Worm (Caenorhabditis elegans) whole organism, L3 larva: ENCODE data around the gene T27D12.6.

Experiments used
- ama-1 ChIP-seq: fragments of 150-350 bp; optimal IDR thresholded peaks from 2 replicates; lab custom pipeline; 2018
- fkh-10 ChIP-seq: sonication (generic microtip); optimal IDR thresholded peaks from 2 replicates; lab custom pipeline; 2017; ENCODE audit warnings: missing biosample characterization, missing genetic modification reagents, missing genetic modification characterization
- nhr-11 ChIP-seq: fragments of 150-350 bp; optimal IDR thresholded peaks from 2 replicates; lab custom pipeline; 2014; ENCODE audit warnings: missing biosample characterization, missing genetic modification characterization
- nhr-23 ChIP-seq: fragments of 150-350 bp; optimal IDR thresholded peaks from 2 replicates; lab custom pipeline; 2014; ENCODE audit warnings: missing biosample characterization, missing genetic modification reagents, missing genetic modification characterization
- nhr-76 ChIP-seq: fragments of 150-350 bp; sonication (generic microtip); optimal IDR thresholded peaks from 5 replicates; lab custom pipeline; 2014; ENCODE audit warnings: missing biosample characterization, missing genetic modification characterization
- pqm-1 ChIP-seq: fragments of 150-350 bp; optimal IDR thresholded peaks from 2 replicates; lab custom pipeline; 2017; ENCODE audit warnings: missing biosample characterization, missing genetic modification characterization, inconsistent platforms
- snpc-4 ChIP-seq: fragments of 150-350 bp; optimal IDR thresholded peaks from 2 replicates; lab custom pipeline; 2014; ENCODE audit warnings: missing biosample characterization, missing genetic modification characterization
- unc-62 ChIP-seq: fragments of 150-350 bp; sonication (generic microtip); optimal IDR thresholded peaks from 4 replicates; lab custom pipeline; 2014; ENCODE audit warnings: missing biosample characterization, missing genetic modification reagents, missing genetic modification characterization

ce11 chrII:11811241-11811640 is 24.1 kb upstream of the T27D12.6 start:
- TF ChIP-seq ama-1 (lab: Kevin White, UChicago) (no peak), pqm-1 (tag; lab: Kevin White, UChicago) (no peak), nhr-11 (no peak), fkh-10 (no peak), snpc-4 (no peak), nhr-76 (tag; lab: Kevin White, UChicago) (no peak), unc-62 (no peak), nhr-23 (tag; lab: Kevin White, UChicago) (no peak)
